Fruit fly (Drosophila melanogaster): ENCODE results near the gene Polr3D.

Gene Polr3D

DNA sequence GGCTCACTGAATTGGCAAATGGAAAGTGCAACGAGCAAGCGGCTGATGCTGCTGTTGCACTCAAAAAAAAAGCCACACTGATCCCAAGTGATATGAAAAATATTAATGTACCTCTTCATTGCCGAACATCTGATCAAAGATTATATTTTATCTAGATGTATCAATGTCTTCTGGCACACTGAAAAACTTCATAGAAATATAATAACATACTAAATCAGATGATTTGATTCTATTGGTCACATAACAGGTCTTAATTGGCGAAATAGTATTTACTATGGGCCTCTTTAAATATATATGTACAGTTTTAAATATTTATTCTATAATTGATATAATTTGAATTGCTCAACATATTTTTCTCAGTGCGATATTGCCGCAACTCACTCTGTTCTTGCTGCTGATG lies 12.6 kb downstream of the Polr3D start:
- TF ChIP-seq CG17912 (GFP tag; optimal IDR thresholded peaks at IDR 0.05): no peak
- TF ChIP-seq CG31441 (GFP tag; IDR thresholded peaks at IDR 0.05): 0 out of 2 replicates have a peak, but pooled peaks have one; percentile 14
- peak; percentile 51; the same call in 1 of the 2 replicates for TF ChIP-seq Drgx (GFP tag; IDR thresholded peaks at IDR 0.05)
- TF ChIP-seq Oli (tag; optimal IDR thresholded peaks at IDR 0.05): peak; percentile 1
- TF ChIP-seq TFAM (GFP tag; optimal IDR thresholded peaks at IDR 0.05): no peak
- TF ChIP-seq Blimp-1 (GFP tag; optimal IDR thresholded peaks at IDR 0.05): peak; percentile 19
- TF ChIP-seq ttk (GFP tag; IDR thresholded peaks at IDR 0.05): no peak
- no peak for TF ChIP-seq cg (GFP tag; optimal IDR thresholded peaks at IDR 0.05)
- no peak for TF ChIP-seq row (GFP tag; IDR thresholded peaks at IDR 0.05)
- no peak for TF ChIP-seq CG10147 (GFP tag; optimal IDR thresholded peaks at IDR 0.05)
- peak; percentile 2 for TF ChIP-seq phol (tag; optimal IDR thresholded peaks at IDR 0.05)
- TF ChIP-seq insv (GFP tag; optimal IDR thresholded peaks at IDR 0.05): no peak
- TF ChIP-seq dysf (GFP tag; IDR thresholded peaks at IDR 0.05): no peak
- peak; percentile 36 for TF ChIP-seq Sox102F (GFP tag; optimal IDR thresholded peaks at IDR 0.05)
- peak; percentile 6 for TF ChIP-seq CG11504 (tag; optimal IDR thresholded peaks at IDR 0.05)
- TF ChIP-seq gem (tag; optimal IDR thresholded peaks at IDR 0.05): peak; percentile 27
- TF ChIP-seq CG10979 (tag; optimal IDR thresholded peaks at IDR 0.05): peak; percentile 6
- TF ChIP-seq Hey (tag; optimal IDR thresholded peaks at IDR 0.05): no peak
- TF ChIP-seq bsh (GFP tag; optimal IDR thresholded peaks at IDR 0.05): peak; percentile 34 to 58

DNA sequence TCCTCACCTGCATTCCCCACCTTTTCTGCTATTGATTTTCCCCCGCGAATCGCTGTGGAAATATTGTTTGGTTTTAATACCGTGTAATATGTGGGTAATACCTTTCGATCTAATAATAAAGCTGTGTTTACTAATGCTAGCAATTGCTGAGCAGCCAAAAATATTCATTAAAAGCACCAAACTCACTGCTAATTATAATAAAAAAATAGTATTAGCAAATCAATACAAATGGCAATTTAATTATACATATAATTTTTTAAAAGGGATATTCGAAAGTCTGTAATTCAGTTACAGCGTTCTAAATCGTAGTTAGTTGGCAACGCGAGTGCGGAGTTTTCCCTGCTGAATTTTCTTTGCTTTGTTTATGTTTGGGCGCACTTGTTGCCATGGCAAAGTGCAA lies 15.5 kb downstream of the Polr3D start:
- TF ChIP-seq Fer3 (tag; optimal IDR thresholded peaks at IDR 0.05) (no peak), nmo (GFP tag; optimal IDR thresholded peaks at IDR 0.05) (no peak), CG17385 (GFP tag; optimal IDR thresholded peaks at IDR 0.05) (no peak), CG6689 (GFP tag; IDR thresholded peaks at IDR 0.05) (no peak), CG14710 (tag; optimal IDR thresholded peaks at IDR 0.05) (no peak), pan (optimal IDR thresholded peaks at IDR 0.05) (no peak), pan (GFP tag; optimal IDR thresholded peaks at IDR 0.05 in 1 of 2, IDR thresholded peaks at IDR 0.05 in 1 of 2) (peak in 1 of 2 experiments; percentile 12), CG10209 (GFP tag; optimal IDR thresholded peaks at IDR 0.05) (peak; percentile 9), CG1603 (tag; optimal IDR thresholded peaks at IDR 0.05) (no peak), Hmx (GFP tag; optimal IDR thresholded peaks at IDR 0.05) (no peak), pb (GFP tag; optimal IDR thresholded peaks at IDR 0.05) (no peak), CG3065 (GFP tag; optimal IDR thresholded peaks at IDR 0.05) (no peak), dmrt99B (tag; optimal IDR thresholded peaks at IDR 0.05) (peak; percentile 18), CG34422 (GFP tag; IDR thresholded peaks at IDR 0.05) (no peak), CG15011 (GFP tag; optimal IDR thresholded peaks at IDR 0.05) (no peak), HLH4C (GFP tag; IDR thresholded peaks at IDR 0.05; ENCODE audit: partially characterized antibody) (no peak), CG10565 (GFP tag; optimal IDR thresholded peaks at IDR 0.05) (no peak), ara (GFP tag; IDR thresholded peaks at IDR 0.05) (no peak), sc (optimal IDR thresholded peaks at IDR 0.05) (no peak), sc (GFP tag; optimal IDR thresholded peaks at IDR 0.05) (no peak), CG7839 (tag; optimal IDR thresholded peaks at IDR 0.05) (no peak), hkb (optimal IDR thresholded peaks at IDR 0.05) (no peak), hkb (GFP tag; IDR thresholded peaks at IDR 0.05) (no peak), slp2 (GFP tag; optimal IDR thresholded peaks at IDR 0.05) (no peak), HLHmδ (GFP tag; optimal IDR thresholded peaks at IDR 0.05) (no peak), MBD-R2 (GFP tag; IDR thresholded peaks at IDR 0.05) (no peak), Hey (tag; optimal IDR thresholded peaks at IDR 0.05) (no peak), Xrp1 (GFP tag; IDR thresholded peaks at IDR 0.05) (no peak), Dip3 (GFP tag; optimal IDR thresholded peaks at IDR 0.05) (no peak), btn (GFP tag; optimal IDR thresholded peaks at IDR 0.05) (no peak), CG15269 (tag; optimal IDR thresholded peaks at IDR 0.05) (peak; percentile 2), CG7786 (GFP tag; optimal IDR thresholded peaks at IDR 0.05) (no peak), CG1233 (GFP tag; optimal IDR thresholded peaks at IDR 0.05) (no peak)
